Worm (Caenorhabditis elegans): ENCODE data around the gene C07H6.9.

DNA sequence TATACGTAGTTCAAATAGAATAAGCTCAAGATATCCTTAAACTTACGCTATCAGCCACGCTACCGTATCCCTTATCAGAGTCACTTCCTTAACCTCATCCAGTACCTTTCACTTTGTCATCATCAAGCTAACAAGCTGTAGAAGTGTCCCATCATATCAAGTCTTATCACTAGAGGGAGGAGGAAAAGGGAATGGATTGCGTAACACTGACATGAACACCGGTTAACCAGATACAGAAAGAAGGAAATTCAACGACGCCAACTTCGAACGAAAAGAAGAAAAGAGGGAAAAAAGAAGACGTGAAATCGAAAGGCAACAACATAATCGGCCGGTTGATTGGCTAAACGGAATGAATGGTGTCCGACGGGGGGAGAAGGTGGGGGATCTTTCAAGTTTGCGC, 9.2 kb downstream of the C07H6.9 start:
- TF ChIP-seq unc-62 (GFP tag; optimal IDR thresholded peaks at IDR 0.05) (no peak), ztf-4 (tag; optimal IDR thresholded peaks at IDR 0.05) (no peak), ama-1 (optimal IDR thresholded peaks at IDR 0.05) (no peak), vab-15 (tag; optimal IDR thresholded peaks at IDR 0.05) (no peak), snpc-4 (tag; optimal IDR thresholded peaks at IDR 0.05) (no peak), efl-3 (GFP tag; optimal IDR thresholded peaks at IDR 0.05) (no peak), lsy-2 (tag; optimal IDR thresholded peaks at IDR 0.05) (no peak), unc-98 (GFP tag; IDR thresholded peaks at IDR 0.05) (no peak), nhr-12 (tag; optimal IDR thresholded peaks at IDR 0.05) (no peak), fos-1 (tag; optimal IDR thresholded peaks at IDR 0.05) (no peak)
